Worm (Caenorhabditis elegans) whole organism, L2 larva: Measurements from ENCODE around the gene nadk-1.
A peak's percentile ranks its signal among the peaks of the same experiment; 100 is the strongest.

Source experiments
- C34F6.9 ChIP-seq: fragments of 150-350 bp; optimal IDR thresholded peaks from 2 replicates; lab custom pipeline; 2014; ENCODE audit warnings: missing biosample characterization, missing genetic modification characterization
- F13H6.1 ChIP-seq: sonication (generic microtip); optimal IDR thresholded peaks from 2 replicates; lab custom pipeline; 2016; ENCODE audit warnings: missing genetic modification characterization, missing compliant biosample characterization
- Y55F3AM.14 ChIP-seq: fragments of 200-800 bp; sonication (Bioruptor generic); optimal IDR thresholded peaks from 2 replicates; lab custom pipeline; 2018; ENCODE audit warnings: mild to moderate bottlenecking, missing genetic modification characterization, missing compliant biosample characterization
- ZK546.5 ChIP-seq: sonication (generic microtip); optimal IDR thresholded peaks from 2 replicates; lab custom pipeline; 2017; ENCODE audit warnings: missing biosample characterization, missing genetic modification characterization
- alr-1 ChIP-seq: fragments of 150-350 bp; optimal IDR thresholded peaks from 2 replicates; lab custom pipeline; 2014; ENCODE audit warnings: missing biosample characterization, missing genetic modification characterization
- aly-2 ChIP-seq: fragments of 150-350 bp; optimal IDR thresholded peaks from 2 replicates; lab custom pipeline; 2014; ENCODE audit warnings: missing biosample characterization, missing genetic modification characterization
- ama-1 ChIP-seq: fragments of 150-350 bp; optimal IDR thresholded peaks from 2 replicates; lab custom pipeline; 2018; ENCODE audit warnings: inconsistent platforms
- blmp-1 ChIP-seq: sonication (generic microtip); optimal IDR thresholded peaks from 2 replicates; lab custom pipeline; 2017; ENCODE audit warnings: missing genetic modification characterization, mild to moderate bottlenecking, missing compliant biosample characterization, antibody characterized with exemption, moderate library complexity; ENCODE audit not compliant: insufficient read depth
- ceh-16 ChIP-seq: fragments of 150-350 bp; optimal IDR thresholded peaks from 2 replicates; lab custom pipeline; 2014; ENCODE audit warnings: missing biosample characterization, missing genetic modification characterization
- ceh-82 ChIP-seq: fragments of 150-350 bp; optimal IDR thresholded peaks from 2 replicates; lab custom pipeline; 2014; ENCODE audit warnings: missing biosample characterization, missing genetic modification characterization
- crh-2 ChIP-seq: sonication (generic microtip); optimal IDR thresholded peaks from 2 replicates; lab custom pipeline; 2017; ENCODE audit warnings: missing biosample characterization, missing genetic modification characterization
- dmd-4 ChIP-seq: sonication (generic microtip); optimal IDR thresholded peaks from 2 replicates; lab custom pipeline; 2017; ENCODE audit warnings: missing biosample characterization, missing genetic modification characterization
- elt-1 ChIP-seq: fragments of 150-350 bp; optimal IDR thresholded peaks from 2 replicates; lab custom pipeline; 2014; ENCODE audit warnings: missing biosample characterization, missing genetic modification characterization
- elt-3 ChIP-seq: sonication (generic microtip); optimal IDR thresholded peaks from 2 replicates; lab custom pipeline; 2017; ENCODE audit warnings: missing biosample characterization, missing genetic modification characterization
- fos-1 ChIP-seq: fragments of 150-350 bp; optimal IDR thresholded peaks from 2 replicates; lab custom pipeline; 2014; ENCODE audit warnings: missing biosample characterization, missing genetic modification characterization
- gmeb-1 ChIP-seq: fragments of 150-350 bp; optimal IDR thresholded peaks from 2 replicates; lab custom pipeline; 2014; ENCODE audit warnings: missing biosample characterization, missing genetic modification characterization
- lin-11 ChIP-seq: fragments of 150-350 bp; sonication (generic microtip); optimal IDR thresholded peaks from 2 replicates; lab custom pipeline; 2014; ENCODE audit warnings: missing biosample characterization, missing genetic modification characterization, inconsistent platforms, mixed read lengths
- lin-13 ChIP-seq: fragments of 150-350 bp; optimal IDR thresholded peaks from 2 replicates; lab custom pipeline; 2014; ENCODE audit warnings: missing biosample characterization, missing genetic modification reagents, missing genetic modification characterization
- lin-39 ChIP-seq: fragments of 150-350 bp; optimal IDR thresholded peaks from 2 replicates; lab custom pipeline; 2014; ENCODE audit warnings: missing biosample characterization, missing genetic modification reagents, missing genetic modification characterization
- lsy-2 ChIP-seq, 2 experiments: fragments of 150-350 bp in 1 of 2; sonication (generic microtip) in 1 of 2; optimal IDR thresholded peaks; 2 replicates each; lab custom pipeline; 2014 to 2017; ENCODE audit warnings: missing biosample characterization in 2 of 2, missing genetic modification characterization in 2 of 2
- mab-5 ChIP-seq: fragments of 150-350 bp; optimal IDR thresholded peaks from 2 replicates; lab custom pipeline; 2014; ENCODE audit warnings: missing biosample characterization, missing genetic modification characterization
- mbf-1 ChIP-seq: sonication (generic microtip); optimal IDR thresholded peaks from 2 replicates; lab custom pipeline; 2017; ENCODE audit warnings: missing biosample characterization, missing genetic modification characterization
- mdl-1 ChIP-seq, 2 experiments: fragments of 150-350 bp in 1 of 2; sonication (generic microtip) in 1 of 2; optimal IDR thresholded peaks; 2 replicates each; lab custom pipeline; 2017; ENCODE audit warnings: missing biosample characterization in 2 of 2, missing genetic modification characterization in 2 of 2
- nhr-10 ChIP-seq: sonication (generic microtip); optimal IDR thresholded peaks from 2 replicates; lab custom pipeline; 2017; ENCODE audit warnings: missing biosample characterization, missing genetic modification characterization
- nhr-12 ChIP-seq: fragments of 150-350 bp; optimal IDR thresholded peaks from 2 replicates; lab custom pipeline; 2014; ENCODE audit warnings: missing biosample characterization, missing genetic modification characterization
- nhr-129 ChIP-seq: fragments of 150-350 bp; optimal IDR thresholded peaks from 2 replicates; lab custom pipeline; 2014; ENCODE audit warnings: missing biosample characterization, missing genetic modification characterization
- nhr-21 ChIP-seq: fragments of 150-350 bp; optimal IDR thresholded peaks from 2 replicates; lab custom pipeline; 2014; ENCODE audit warnings: missing biosample characterization, missing genetic modification characterization
- nhr-237 ChIP-seq: fragments of 150-350 bp; optimal IDR thresholded peaks from 2 replicates; lab custom pipeline; 2014; ENCODE audit warnings: missing biosample characterization, missing genetic modification characterization
- nhr-25 ChIP-seq: fragments of 150-350 bp; sonication (generic microtip); optimal IDR thresholded peaks from 3 replicates; lab custom pipeline; 2014; ENCODE audit warnings: missing biosample characterization, missing genetic modification characterization
- nhr-6 ChIP-seq: fragments of 150-350 bp; optimal IDR thresholded peaks from 2 replicates; lab custom pipeline; 2014; ENCODE audit warnings: missing biosample characterization, missing genetic modification characterization
- nhr-77 ChIP-seq: fragments of 150-350 bp; optimal IDR thresholded peaks from 2 replicates; lab custom pipeline; 2014; ENCODE audit warnings: missing biosample characterization, missing genetic modification characterization
- peb-1 ChIP-seq: fragments of 150-350 bp; optimal IDR thresholded peaks from 2 replicates; lab custom pipeline; 2014; ENCODE audit warnings: missing biosample characterization, missing genetic modification characterization
- sem-4 ChIP-seq: fragments of 150-350 bp; optimal IDR thresholded peaks from 2 replicates; lab custom pipeline; 2014; ENCODE audit warnings: missing biosample characterization, missing genetic modification reagents, missing genetic modification characterization
- skn-1 ChIP-seq: sonication (generic microtip); optimal IDR thresholded peaks from 2 replicates; lab custom pipeline; 2017; ENCODE audit warnings: missing biosample characterization, missing genetic modification characterization
- sma-3 ChIP-seq: sonication (generic microtip); optimal IDR thresholded peaks from 2 replicates; lab custom pipeline; 2016; ENCODE audit warnings: missing genetic modification reagents, missing genetic modification characterization, missing compliant biosample characterization
- sma-9 ChIP-seq, 2 experiments: fragments of 150-350 bp in 1 of 2; sonication (generic microtip) in 1 of 2; optimal IDR thresholded peaks; 2 replicates each; lab custom pipeline; 2014 to 2016; ENCODE audit warnings: missing genetic modification characterization in 2 of 2, mild to moderate bottlenecking in 1 of 2, missing biosample characterization in 1 of 2, missing compliant biosample characterization in 1 of 2, missing genetic modification reagents in 1 of 2, moderate library complexity in 1 of 2
- snpc-4 ChIP-seq: fragments of 150-350 bp; optimal IDR thresholded peaks from 2 replicates; lab custom pipeline; 2014; ENCODE audit warnings: missing biosample characterization, missing genetic modification characterization
- unc-39 ChIP-seq: fragments of 150-350 bp; optimal IDR thresholded peaks from 2 replicates; lab custom pipeline; 2014; ENCODE audit warnings: missing biosample characterization, missing genetic modification characterization
- unc-55 ChIP-seq: fragments of 150-350 bp; sonication (generic microtip); optimal IDR thresholded peaks from 3 replicates; lab custom pipeline; 2014; ENCODE audit warnings: missing biosample characterization, missing genetic modification reagents, missing genetic modification characterization
- unc-62 ChIP-seq: fragments of 150-350 bp; optimal IDR thresholded peaks from 2 replicates; lab custom pipeline; 2014; ENCODE audit warnings: missing biosample characterization, missing genetic modification reagents, missing genetic modification characterization
- zag-1 ChIP-seq: fragments of 150-350 bp; optimal IDR thresholded peaks from 2 replicates; lab custom pipeline; 2014; ENCODE audit warnings: missing biosample characterization, missing genetic modification characterization

The nadk-1 gene

DNA sequence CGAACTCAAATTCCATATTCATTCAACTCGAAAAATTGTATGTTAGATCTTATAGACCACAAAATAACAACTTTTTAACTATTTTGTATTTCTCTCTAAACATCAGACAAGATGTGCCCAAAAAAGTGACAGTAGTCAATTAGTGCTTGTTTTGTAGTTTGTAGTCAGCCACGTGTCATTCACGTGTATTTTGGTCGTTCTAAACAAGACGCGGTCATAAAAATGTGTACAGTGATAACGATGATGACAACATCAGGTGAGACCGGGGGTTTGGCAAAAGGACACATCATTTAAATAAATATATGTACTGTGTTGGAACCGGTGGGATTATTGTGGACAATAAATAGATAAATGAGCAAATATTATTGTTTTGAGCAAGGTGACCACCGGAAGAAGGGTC lies 2.7 kb upstream of the nadk-1 start (continued):
- TF ChIP-seq gmeb-1 (tag; lab: Kevin White, UChicago) (peak; percentile 61), dmd-4 (tag; lab: Kevin White, UChicago) (no peak), C34F6.9 (no peak), blmp-1 (no peak), zag-1 (tag; lab: Kevin White, UChicago) (no peak), ama-1 (no peak), nhr-237 (tag; lab: Kevin White, UChicago) (no peak), nhr-25 (tag; lab: Kevin White, UChicago) (peak; percentile 62)

- TF ChIP-seq elt-3 (tag; lab: Kevin White, UChicago): no peak
- no peak for TF ChIP-seq alr-1
- no peak for TF ChIP-seq ceh-16
- no peak for TF ChIP-seq lin-11 (tag; lab: Kevin White, UChicago)
- peak; percentile 87 for TF ChIP-seq fos-1 (tag; lab: Kevin White, UChicago)
- no peak for TF ChIP-seq sem-4
- TF ChIP-seq sma-9 (GFP tag; optimal IDR thresholded peaks at IDR 0.05; lab: Kevin White, UChicago): peak; percentile 62
- no peak for TF ChIP-seq sma-9 (tag; optimal IDR thresholded peaks at IDR 0.05; lab: Kevin White, UChicago)
- TF ChIP-seq nhr-237 (tag; lab: Kevin White, UChicago): no peak
- TF ChIP-seq nhr-6 (tag; lab: Kevin White, UChicago): no peak
- TF ChIP-seq nhr-129 (tag; lab: Kevin White, UChicago): peak; percentile 18
- TF ChIP-seq mdl-1 (tag; optimal IDR thresholded peaks at IDR 0.05; lab: Kevin White, UChicago): no peak
- no peak for TF ChIP-seq ZK546.5 (tag; lab: Kevin White, UChicago)
- TF ChIP-seq lin-39 (tag; lab: Kevin White, UChicago): no peak
- no peak for TF ChIP-seq nhr-21 (tag; lab: Kevin White, UChicago)
- TF ChIP-seq lsy-2 (tag; optimal IDR thresholded peaks at IDR 0.05; lab: Kevin White, UChicago): no peak
- no peak for TF ChIP-seq sma-3 (GFP tag; lab: Kevin White, UChicago)
- TF ChIP-seq nhr-12: no peak
- no peak for TF ChIP-seq snpc-4
- no peak for TF ChIP-seq dmd-4 (tag; lab: Kevin White, UChicago)
- TF ChIP-seq zag-1 (tag; lab: Kevin White, UChicago): no peak
- no peak for TF ChIP-seq mbf-1 (tag; lab: Kevin White, UChicago)
- no peak for TF ChIP-seq lin-13 (GFP tag; lab: Kevin White, UChicago)
- no peak for TF ChIP-seq crh-2 (tag; lab: Kevin White, UChicago)
- no peak for TF ChIP-seq nhr-77
- TF ChIP-seq unc-55 (GFP tag; lab: Kevin White, UChicago): no peak
- no peak for TF ChIP-seq elt-1 (tag; lab: Kevin White, UChicago)
- TF ChIP-seq nhr-10 (tag; lab: Kevin White, UChicago): no peak
- no peak for TF ChIP-seq ceh-82
- TF ChIP-seq nhr-25 (tag; lab: Kevin White, UChicago): peak; percentile 6
- no peak for TF ChIP-seq C34F6.9
- TF ChIP-seq mab-5: no peak
- no peak for TF ChIP-seq unc-39 (tag; lab: Kevin White, UChicago)
- TF ChIP-seq peb-1 (tag; lab: Kevin White, UChicago): no peak
- TF ChIP-seq aly-2 (tag; lab: Kevin White, UChicago): no peak
- TF ChIP-seq ama-1: no peak
- no peak for TF ChIP-seq unc-62 (GFP tag; lab: Kevin White, UChicago)
- no peak for TF ChIP-seq skn-1 (tag; lab: Kevin White, UChicago)
- TF ChIP-seq F13H6.1: peak; percentile 41
These were observed 1.9 kb upstream of the nadk-1 start for ce11 chrIV:1455006-1455405.

- no peak for TF ChIP-seq blmp-1
- peak; percentile 32 for TF ChIP-seq Y55F3AM.14 (GFP tag; lab: Kevin White, UChicago)
- no peak for TF ChIP-seq ceh-16
These were observed 1.3 kb downstream of the nadk-1 start for ce11 chrIV:1458192-1458591.
